Fruit fly (Drosophila melanogaster) whole organism, prepupa: ENCODE data around the gene CtsF.
A peak's percentile ranks its signal among the peaks of the same experiment; 100 is the strongest.

Experiments
- Blimp-1 ChIP-seq: fragments of 200-800 bp; sonication (Bioruptor generic); optimal IDR thresholded peaks from 3 replicates; lab custom pipeline; 2017; ENCODE audit warnings: missing biosample characterization, missing genetic modification characterization, mild to moderate bottlenecking, moderate library complexity, missing genetic modification reagents
- CG10631 ChIP-seq: fragments of 200-800 bp; sonication (Bioruptor generic); optimal IDR thresholded peaks from 2 replicates; lab custom pipeline; 2016; ENCODE audit warnings: missing biosample characterization, missing genetic modification characterization
- CG10669 ChIP-seq: fragments of 200-800 bp; sonication (Bioruptor generic); optimal IDR thresholded peaks from 3 replicates; lab custom pipeline; 2018; ENCODE audit warnings: missing biosample characterization, mild to moderate bottlenecking, missing genetic modification characterization, moderate library complexity
- CG11294 ChIP-seq: fragments of 200-800 bp; sonication (Bioruptor generic); IDR thresholded peaks from 2 replicates; pipeline ENCODE4 v1.3.6; 2022; ENCODE audit warnings: missing biosample characterization, missing genetic modification characterization
- CG3032 ChIP-seq: fragments of 200-800 bp; optimal IDR thresholded peaks from 2 replicates; lab custom pipeline; 2019; ENCODE audit warnings: missing biosample characterization, mild to moderate bottlenecking, missing genetic modification characterization, moderate library complexity
- CG31627 ChIP-seq: fragments of 200-800 bp; sonication (Bioruptor generic); optimal IDR thresholded peaks from 3 replicates; lab custom pipeline; 2016; ENCODE audit warnings: missing biosample characterization, missing genetic modification characterization
- CG32006 ChIP-seq: fragments of 200-800 bp; sonication (Bioruptor generic); optimal IDR thresholded peaks from 3 replicates; lab custom pipeline; 2017; ENCODE audit warnings: missing biosample characterization, mild to moderate bottlenecking, missing genetic modification characterization
- CG3919 ChIP-seq: fragments of 200-800 bp; sonication (Bioruptor generic); optimal IDR thresholded peaks from 3 replicates; lab custom pipeline; 2016; ENCODE audit warnings: missing biosample characterization, missing genetic modification characterization
- CG4318 ChIP-seq: fragments of 200-800 bp; sonication (Bioruptor generic); optimal IDR thresholded peaks from 3 replicates; lab custom pipeline; 2017; ENCODE audit warnings: missing biosample characterization, mild to moderate bottlenecking, missing genetic modification characterization
- CG6163 ChIP-seq: fragments of 200-800 bp; sonication (Bioruptor generic); IDR thresholded peaks from 3 replicates; pipeline ENCODE4 v1.3.6; 2022; ENCODE audit warnings: missing biosample characterization, missing genetic modification characterization
- CG6276 ChIP-seq: fragments of 200-800 bp; sonication (Bioruptor generic); optimal IDR thresholded peaks from 2 replicates; lab custom pipeline; 2017; ENCODE audit warnings: missing biosample characterization, mild to moderate bottlenecking, missing genetic modification characterization
- CG6854 ChIP-seq: fragments of 200-800 bp; sonication (Bioruptor generic); optimal IDR thresholded peaks from 2 replicates; lab custom pipeline; 2017; ENCODE audit warnings: missing biosample characterization, mild to moderate bottlenecking, missing genetic modification characterization
- CG8319 ChIP-seq: fragments of 200-800 bp; sonication (Bioruptor generic); optimal IDR thresholded peaks from 3 replicates; lab custom pipeline; 2016; ENCODE audit warnings: missing biosample characterization, missing genetic modification characterization
- CG8632 ChIP-seq: fragments of 200-800 bp; sonication (Bioruptor generic); optimal IDR thresholded peaks from 3 replicates; lab custom pipeline; 2016; ENCODE audit warnings: missing biosample characterization, missing genetic modification characterization
- CG9139 ChIP-seq: fragments of 200-800 bp; sonication (Bioruptor generic); optimal IDR thresholded peaks from 3 replicates; lab custom pipeline; 2017; ENCODE audit warnings: missing biosample characterization, mild to moderate bottlenecking, missing genetic modification characterization
- Eip75B ChIP-seq: fragments of 200-800 bp; sonication (Bioruptor generic); optimal IDR thresholded peaks from 3 replicates; lab custom pipeline; 2016; ENCODE audit warnings: missing biosample characterization, missing genetic modification characterization
- Eip78C ChIP-seq: fragments of 200-800 bp; sonication (Bioruptor generic); peaks from one replicate; lab custom pipeline; 2016; ENCODE audit warnings: missing biosample characterization, missing genetic modification characterization
- Eip93F ChIP-seq: fragments of 200-800 bp; sonication (Bioruptor generic); optimal IDR thresholded peaks from 2 replicates; lab custom pipeline; 2016; ENCODE audit warnings: missing biosample characterization, mild to moderate bottlenecking, missing genetic modification characterization
- Ets21C ChIP-seq: fragments of 200-800 bp; sonication (Bioruptor generic); optimal IDR thresholded peaks from 3 replicates; lab custom pipeline; 2016; ENCODE audit warnings: missing biosample characterization, missing genetic modification characterization
- Ets96B ChIP-seq: fragments of 200-800 bp; optimal IDR thresholded peaks from 2 replicates; lab custom pipeline; 2019; ENCODE audit warnings: missing biosample characterization, mild to moderate bottlenecking, missing genetic modification characterization, moderate library complexity
- Gug ChIP-seq: fragments of 200-800 bp; sonication (Bioruptor generic); IDR thresholded peaks from 2 replicates; pipeline ENCODE4 v1.3.6; 2022; ENCODE audit warnings: missing biosample characterization, missing genetic modification characterization
- Hr4 ChIP-seq: fragments of 200-800 bp; sonication (Bioruptor generic); optimal IDR thresholded peaks from 3 replicates; lab custom pipeline; 2016; ENCODE audit warnings: missing biosample characterization, missing genetic modification characterization
- Lpt ChIP-seq: fragments of 200-800 bp; sonication (Bioruptor generic); optimal IDR thresholded peaks from 3 replicates; lab custom pipeline; 2016; ENCODE audit warnings: missing biosample characterization, missing genetic modification characterization
- Met ChIP-seq: fragments of 200-800 bp; sonication (Bioruptor generic); optimal IDR thresholded peaks from 3 replicates; lab custom pipeline; 2016; ENCODE audit warnings: missing biosample characterization, missing genetic modification characterization
- OdsH ChIP-seq: fragments of 200-800 bp; sonication (Bioruptor generic); optimal IDR thresholded peaks from 3 replicates; lab custom pipeline; 2016; ENCODE audit warnings: missing biosample characterization, missing genetic modification characterization
- Smox ChIP-seq: fragments of 200-800 bp; sonication (Bioruptor generic); optimal IDR thresholded peaks from 3 replicates; lab custom pipeline; 2016; ENCODE audit warnings: missing biosample characterization, missing genetic modification characterization
- Sox102F ChIP-seq: fragments of 200-800 bp; sonication (Bioruptor generic); optimal IDR thresholded peaks from 2 replicates; lab custom pipeline; 2016; ENCODE audit warnings: missing biosample characterization, mild to moderate bottlenecking, missing genetic modification characterization
- Sox14 ChIP-seq: fragments of 200-800 bp; sonication (Bioruptor generic); optimal IDR thresholded peaks from 3 replicates; lab custom pipeline; 2016; ENCODE audit warnings: missing biosample characterization, missing genetic modification characterization
- Sox15 ChIP-seq: fragments of 200-800 bp; sonication (Bioruptor generic); optimal IDR thresholded peaks from 3 replicates; lab custom pipeline; 2016; ENCODE audit warnings: missing biosample characterization, missing genetic modification characterization
- acj6 ChIP-seq: fragments of 200-800 bp; sonication (Bioruptor generic); optimal IDR thresholded peaks from 3 replicates; lab custom pipeline; 2016; ENCODE audit warnings: missing biosample characterization, missing genetic modification characterization
- dac ChIP-seq: fragments of 200-800 bp; sonication (Bioruptor generic); optimal IDR thresholded peaks from 2 replicates; lab custom pipeline; 2017; ENCODE audit warnings: missing biosample characterization, mild to moderate bottlenecking, missing genetic modification characterization
- dsx ChIP-seq: fragments of 200-800 bp; optimal IDR thresholded peaks from 3 replicates; lab custom pipeline; 2019; ENCODE audit warnings: missing biosample characterization, mild to moderate bottlenecking, missing genetic modification characterization, moderate library complexity; ENCODE audit not compliant: poor library complexity, severe bottlenecking
- eg ChIP-seq: fragments of 200-800 bp; sonication (Bioruptor generic); IDR thresholded peaks from 3 replicates; pipeline ENCODE4 v1.3.6; 2022; ENCODE audit warnings: missing biosample characterization, missing genetic modification characterization
- esn ChIP-seq: fragments of 200-800 bp; sonication (Bioruptor generic); optimal IDR thresholded peaks from 2 replicates; lab custom pipeline; 2016; ENCODE audit warnings: missing biosample characterization, mild to moderate bottlenecking, missing genetic modification characterization, moderate library complexity
- fd59A ChIP-seq: fragments of 200-800 bp; sonication (Bioruptor generic); optimal IDR thresholded peaks from 2 replicates; lab custom pipeline; 2017; ENCODE audit warnings: missing biosample characterization, mild to moderate bottlenecking, missing genetic modification characterization, missing genetic modification reagents
- fkh ChIP-seq: fragments of 200-800 bp; sonication (Bioruptor generic); optimal IDR thresholded peaks from 3 replicates; lab custom pipeline; 2017; ENCODE audit warnings: missing biosample characterization, mild to moderate bottlenecking, missing genetic modification characterization, moderate library complexity
- lz ChIP-seq: fragments of 200-800 bp; sonication (Bioruptor generic); optimal IDR thresholded peaks from 3 replicates; lab custom pipeline; 2016; ENCODE audit warnings: missing biosample characterization, missing genetic modification characterization
- net ChIP-seq: fragments of 200-800 bp; sonication (Bioruptor generic); optimal IDR thresholded peaks from 3 replicates; lab custom pipeline; 2016; ENCODE audit warnings: missing biosample characterization, missing genetic modification characterization
- pdm3 ChIP-seq: fragments of 200-800 bp; sonication (Bioruptor generic); optimal IDR thresholded peaks from 3 replicates; lab custom pipeline; 2016; ENCODE audit warnings: missing biosample characterization, missing genetic modification characterization
- salr ChIP-seq, 2 experiments: fragments of 200-800 bp; sonication (Bioruptor generic); optimal IDR thresholded peaks; 3 replicates each; lab custom pipeline; 2016 to 2018; ENCODE audit warnings: missing biosample characterization in 2 of 2, missing genetic modification characterization in 2 of 2, mild to moderate bottlenecking in 1 of 2
- ss ChIP-seq, 2 experiments: fragments of 200-800 bp; sonication (Bioruptor generic); optimal IDR thresholded peaks; 2 replicates in 1 of 2; 3 replicates in 1 of 2; lab custom pipeline; 2017 to 2018; ENCODE audit warnings: mild to moderate bottlenecking in 2 of 2, missing biosample characterization in 2 of 2, missing genetic modification characterization in 2 of 2, moderate library complexity in 1 of 2
- svp ChIP-seq: fragments of 200-800 bp; sonication (Bioruptor generic); peaks from one replicate; lab custom pipeline; 2016; ENCODE audit warnings: missing biosample characterization, missing genetic modification characterization
- vri ChIP-seq: fragments of 200-800 bp; sonication (Bioruptor generic); optimal IDR thresholded peaks from 3 replicates; lab custom pipeline; 2016; ENCODE audit warnings: missing biosample characterization, mild to moderate bottlenecking, missing genetic modification characterization

CtsF gene

DNA sequence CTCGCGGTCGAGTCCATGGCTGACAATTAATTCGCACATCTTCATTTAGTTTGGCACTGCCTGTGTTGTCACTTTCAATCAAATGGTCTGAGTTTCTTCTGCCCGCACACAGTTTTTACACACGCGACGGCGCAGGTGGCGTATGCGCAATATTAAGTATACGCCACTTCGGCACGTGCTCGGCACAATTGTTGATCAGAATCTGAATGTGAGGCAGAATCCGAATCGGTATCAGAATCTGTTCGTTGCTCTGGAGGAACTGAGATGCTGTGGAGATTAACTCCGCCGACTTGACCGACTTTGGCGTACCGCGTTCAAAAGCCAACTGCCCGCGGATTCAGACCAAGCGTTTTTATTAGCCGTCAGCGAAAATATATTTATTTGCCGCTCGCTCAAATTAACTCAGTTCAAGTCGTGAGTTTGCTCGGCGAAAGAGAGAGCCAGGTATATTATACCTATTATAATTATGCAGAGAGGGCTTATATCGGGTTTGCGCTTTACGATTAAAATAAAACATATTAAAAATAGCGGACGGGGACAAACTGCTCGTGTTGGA lies 28.1 kb upstream of the CtsF start:
- no peak for TF ChIP-seq vri (GFP tag; lab: Kevin White, UChicago)

DNA sequence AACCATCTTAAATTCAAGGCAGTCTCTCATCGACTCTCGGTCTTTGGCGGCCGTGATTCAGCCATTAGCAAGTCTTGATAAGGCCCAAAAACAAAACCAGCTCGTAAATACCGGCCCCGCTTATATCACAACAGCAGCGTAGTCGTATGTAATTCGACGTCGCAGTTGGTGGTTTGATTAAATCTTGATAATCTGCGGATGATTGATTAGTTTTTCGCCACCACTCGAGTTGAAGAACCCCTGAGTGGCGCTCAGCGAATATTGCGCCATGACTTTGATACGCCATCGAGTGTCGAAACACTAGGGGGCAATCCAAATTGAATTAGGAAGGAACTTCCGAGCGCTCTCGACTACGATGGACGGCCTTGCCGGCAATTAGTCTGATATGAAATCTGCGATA lies 27.1 kb upstream of the CtsF start:
- TF ChIP-seq vri (GFP tag; lab: Kevin White, UChicago) (peak; percentile 81), Sox15 (GFP tag; lab: Kevin White, UChicago) (no peak), CG10669 (GFP tag; lab: Kevin White, UChicago) (no peak), CG11294 (GFP tag; lab: Robert Waterston, UW) (no peak), Smox (GFP tag; lab: Kevin White, UChicago) (no peak)

DNA sequence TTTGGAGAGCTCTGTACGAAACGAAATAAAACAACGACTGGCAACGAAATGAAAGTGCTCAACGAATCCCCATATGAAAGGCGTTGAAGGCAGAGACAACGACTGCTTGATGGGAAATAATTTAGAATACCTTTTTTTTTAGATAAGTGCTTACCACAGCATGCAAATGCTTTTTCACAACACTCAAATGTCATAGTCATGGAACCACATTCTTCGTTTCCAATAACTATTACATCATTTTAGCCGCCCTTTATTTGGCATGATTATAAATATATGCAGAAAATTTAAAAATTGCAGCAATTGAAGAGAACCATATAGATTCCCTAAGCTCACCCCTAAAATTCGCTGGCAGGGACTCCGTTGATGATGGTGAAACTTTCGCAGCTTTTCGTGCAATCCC lies 26.2 kb upstream of the CtsF start, which contains the start of gene CG31538:
TSS of gene CG31538 (minus strand) at position 101 of the 400 bp plus-strand sequence.
- no peak for TF ChIP-seq Gug (GFP tag; lab: Robert Waterston, UW)
- no peak for TF ChIP-seq CG4318 (GFP tag; lab: Kevin White, UChicago)
- TF ChIP-seq fkh: no peak
- TF ChIP-seq Ets96B: no peak
- no peak for TF ChIP-seq lz (GFP tag; lab: Kevin White, UChicago)
- no peak for TF ChIP-seq dac (GFP tag; lab: Kevin White, UChicago)
- TF ChIP-seq salr (GFP tag; optimal IDR thresholded peaks at IDR 0.05; lab: Kevin White, UChicago): no peak
- no peak for TF ChIP-seq dsx (GFP tag; lab: Kevin White, UChicago)
- TF ChIP-seq Met: no peak
- no peak for TF ChIP-seq esn (GFP tag; lab: Kevin White, UChicago)
- TF ChIP-seq pdm3 (GFP tag; lab: Kevin White, UChicago): no peak
- no peak for TF ChIP-seq Eip93F (GFP tag; lab: Kevin White, UChicago)

DNA sequence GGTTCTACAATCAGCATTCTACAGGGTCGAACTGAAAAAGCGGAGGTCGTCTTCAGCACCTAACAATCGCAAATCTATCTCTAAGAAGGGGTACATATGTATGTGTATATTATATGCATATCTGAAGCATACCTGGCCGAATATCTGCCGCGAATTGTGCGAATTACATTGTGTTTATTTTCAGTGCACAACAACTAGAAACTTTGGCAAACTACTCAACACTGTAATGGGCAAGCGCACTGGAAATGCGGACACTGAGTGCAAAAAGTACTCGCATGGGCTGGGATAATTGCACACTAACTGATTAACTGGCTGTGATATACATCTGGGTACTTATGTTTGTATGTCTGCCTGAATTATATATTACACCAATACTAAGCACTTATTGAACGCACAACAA lies 19.3 kb upstream of the CtsF start:
- no peak for TF ChIP-seq Blimp-1 (GFP tag; lab: Kevin White, UChicago)
- peak; percentile 29 for TF ChIP-seq Sox14 (GFP tag; lab: Kevin White, UChicago)
- TF ChIP-seq esn (GFP tag; lab: Kevin White, UChicago): peak; percentile 24
- TF ChIP-seq CG6854: no peak
- TF ChIP-seq CG10631 (GFP tag; lab: Kevin White, UChicago): peak; percentile 17
- peak; percentile 6 for TF ChIP-seq CG8319
- no peak for TF ChIP-seq CG8632 (GFP tag; lab: Kevin White, UChicago)
- no peak for TF ChIP-seq svp
- TF ChIP-seq net (GFP tag; lab: Kevin White, UChicago): no peak
- TF ChIP-seq CG32006 (GFP tag; lab: Kevin White, UChicago): no peak
- TF ChIP-seq CG3919 (GFP tag; lab: Kevin White, UChicago): no peak
- TF ChIP-seq CG9139 (GFP tag; lab: Kevin White, UChicago): no peak
- no peak for TF ChIP-seq Ets21C (GFP tag; lab: Kevin White, UChicago)
- TF ChIP-seq CG6276 (GFP tag; lab: Kevin White, UChicago): no peak
- no peak for TF ChIP-seq lz (GFP tag; lab: Kevin White, UChicago)
- peak; percentile 53 for TF ChIP-seq OdsH (GFP tag; lab: Kevin White, UChicago)
- TF ChIP-seq Eip93F (GFP tag; lab: Kevin White, UChicago): no peak
- peak; percentile 8 for TF ChIP-seq CG31627
- peak; percentile 54 for TF ChIP-seq dsx (GFP tag; lab: Kevin White, UChicago)
- no peak for TF ChIP-seq Sox102F (GFP tag; lab: Kevin White, UChicago)
- TF ChIP-seq salr (GFP tag; optimal IDR thresholded peaks at IDR 0.05; lab: Kevin White, UChicago): peak in 1 of 2 experiments; percentile 19
- peak in 1 of 2 experiments; percentile 27 for TF ChIP-seq ss (GFP tag; optimal IDR thresholded peaks at IDR 0.05; lab: Kevin White, UChicago)
- no peak for TF ChIP-seq Sox15 (GFP tag; lab: Kevin White, UChicago)
- no peak for TF ChIP-seq Smox (GFP tag; lab: Kevin White, UChicago)
- no peak for TF ChIP-seq acj6 (GFP tag; lab: Kevin White, UChicago)
- TF ChIP-seq Eip75B (GFP tag; lab: Kevin White, UChicago): peak; percentile 44
- no peak for TF ChIP-seq Met
- peak; percentile 56 for TF ChIP-seq Hr4
- peak; percentile 44 for TF ChIP-seq pdm3 (GFP tag; lab: Kevin White, UChicago)
- no peak for TF ChIP-seq fd59A (GFP tag; lab: Kevin White, UChicago)
- no peak for TF ChIP-seq CG10669 (GFP tag; lab: Kevin White, UChicago)
- TF ChIP-seq fkh: no peak
- no peak for TF ChIP-seq CG6163 (GFP tag; lab: Robert Waterston, UW)
- peak; percentile 77 for TF ChIP-seq Eip78C (GFP tag; lab: Kevin White, UChicago)
- peak; percentile 27 for TF ChIP-seq CG3032 (tag; lab: Kevin White, UChicago)
- peak; percentile 27 for TF ChIP-seq Lpt
- no peak for TF ChIP-seq eg (GFP tag; lab: Robert Waterston, UW)
- TF ChIP-seq dac (GFP tag; lab: Kevin White, UChicago): no peak
- TF ChIP-seq vri (GFP tag; lab: Kevin White, UChicago): no peak
